Fruit fly (Drosophila melanogaster) whole organism: Measurements from ENCODE around the gene CG9117.

Experiments used
- CG8478 ChIP-seq: fragments of >200 bp; optimal IDR thresholded peaks from 2 replicates; lab custom pipeline; 2018; ENCODE audit warnings: inconsistent platforms
- Dll ChIP-seq: fragments of >200 bp; optimal IDR thresholded peaks from 2 replicates; lab custom pipeline; 2017
- EcR ChIP-seq, 2 experiments: fragments of >200 bp; optimal IDR thresholded peaks; 2 replicates each; lab custom pipeline; 2017; ENCODE audit warnings: missing biosample characterization in 2 of 2, missing genetic modification characterization in 2 of 2, missing genetic modification reagents in 2 of 2
- pan ChIP-seq: fragments of >200 bp; optimal IDR thresholded peaks from 2 replicates; lab custom pipeline; 2017
- psq ChIP-seq: fragments of >200 bp; optimal IDR thresholded peaks from 2 replicates; lab custom pipeline; 2017
- usp ChIP-seq: fragments of >200 bp; optimal IDR thresholded peaks from 2 replicates; lab custom pipeline; 2017; ENCODE audit warnings: missing biosample characterization, missing genetic modification characterization, mixed read lengths

Gene CG9117

DNA sequence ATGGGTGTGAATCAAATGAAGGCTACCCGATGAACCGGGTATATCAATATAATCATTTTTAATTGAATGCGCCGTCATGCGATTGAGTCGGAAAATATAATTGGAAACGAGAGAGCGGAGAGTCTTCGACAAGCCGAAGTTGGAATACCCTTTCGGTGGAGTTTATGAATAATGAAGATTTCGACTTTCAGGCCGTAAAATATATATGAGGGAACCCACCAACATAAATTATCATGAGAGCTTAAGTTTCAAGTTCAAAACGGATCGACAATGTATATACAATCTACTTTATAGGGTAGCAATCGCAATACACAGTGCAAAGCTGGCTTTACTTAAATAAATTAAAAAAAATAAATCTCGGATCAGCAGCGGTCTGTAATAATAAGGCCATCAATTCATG lies 5.9 kb downstream of the CG9117 start:
- no peak for TF ChIP-seq usp (GFP tag; lab: Kevin White, UChicago)
- no peak for TF ChIP-seq pan (lab: Kevin White, UChicago)
- no peak for TF ChIP-seq CG8478 (lab: Kevin White, UChicago)
- no peak for TF ChIP-seq Dll (lab: Kevin White, UChicago)
- no peak for TF ChIP-seq psq (lab: Kevin White, UChicago)
- no peak for TF ChIP-seq EcR (GFP tag; optimal IDR thresholded peaks at IDR 0.05; lab: Kevin White, UChicago)

DNA sequence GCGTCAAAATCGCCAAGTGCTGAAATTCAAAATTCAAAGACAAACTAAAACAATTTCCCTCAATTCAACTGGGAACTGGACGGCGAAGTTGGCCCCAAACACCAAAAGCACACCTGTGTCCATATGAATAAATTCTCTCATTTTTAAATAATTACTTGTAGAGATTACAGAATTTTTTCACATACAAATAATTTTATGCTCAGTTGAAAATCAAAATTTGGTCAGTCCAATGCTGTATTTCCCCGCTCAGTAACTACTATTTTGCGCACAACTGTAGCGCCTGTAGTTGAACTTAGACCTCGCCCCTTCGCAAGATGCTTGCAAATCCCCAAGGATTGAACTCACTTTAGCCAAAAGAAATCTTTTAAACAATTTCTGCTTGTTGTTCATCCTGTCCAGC lies 9.0 kb downstream of the CG9117 start:
- TF ChIP-seq psq (lab: Kevin White, UChicago) (no peak), EcR (GFP tag; optimal IDR thresholded peaks at IDR 0.05; lab: Kevin White, UChicago) (no peak), CG8478 (lab: Kevin White, UChicago) (no peak), usp (GFP tag; lab: Kevin White, UChicago) (no peak), Dll (lab: Kevin White, UChicago) (no peak), pan (lab: Kevin White, UChicago) (no peak)

DNA sequence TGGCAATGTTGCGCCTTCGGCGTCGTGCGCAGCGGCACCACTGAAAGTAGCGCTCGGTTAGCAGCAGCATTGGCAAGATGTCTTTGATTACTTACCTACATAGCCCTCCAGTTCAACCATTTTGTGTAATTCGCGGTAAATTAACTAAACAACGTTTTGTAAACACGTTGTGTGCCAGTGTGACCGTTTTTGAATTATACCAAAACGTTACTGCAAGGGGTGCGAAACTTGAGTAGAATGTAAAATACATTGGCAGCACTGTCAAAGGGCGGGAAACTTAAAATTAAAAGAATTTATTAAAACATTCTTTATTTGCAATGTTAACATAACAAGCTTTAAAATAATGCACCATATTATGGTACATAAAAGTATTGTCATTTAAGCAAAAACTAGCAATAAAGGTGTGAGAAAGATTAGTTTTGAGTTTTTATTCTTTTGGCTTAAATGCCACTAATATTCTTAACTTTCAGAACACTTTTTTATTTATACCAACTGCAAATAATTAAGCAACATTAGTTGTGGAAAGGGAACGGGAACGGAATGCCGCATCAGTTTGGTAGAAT lies 13.3 kb downstream of the CG9117 start, which contains the start of gene CG9107:
CG9107 (minus strand) TSS at position 195 of the 563 bp plus-strand sequence.
- TF ChIP-seq usp (GFP tag; lab: Kevin White, UChicago) = no peak
- no peak for TF ChIP-seq EcR (GFP tag; optimal IDR thresholded peaks at IDR 0.05; lab: Kevin White, UChicago)
- TF ChIP-seq psq (lab: Kevin White, UChicago) = no peak

DNA sequence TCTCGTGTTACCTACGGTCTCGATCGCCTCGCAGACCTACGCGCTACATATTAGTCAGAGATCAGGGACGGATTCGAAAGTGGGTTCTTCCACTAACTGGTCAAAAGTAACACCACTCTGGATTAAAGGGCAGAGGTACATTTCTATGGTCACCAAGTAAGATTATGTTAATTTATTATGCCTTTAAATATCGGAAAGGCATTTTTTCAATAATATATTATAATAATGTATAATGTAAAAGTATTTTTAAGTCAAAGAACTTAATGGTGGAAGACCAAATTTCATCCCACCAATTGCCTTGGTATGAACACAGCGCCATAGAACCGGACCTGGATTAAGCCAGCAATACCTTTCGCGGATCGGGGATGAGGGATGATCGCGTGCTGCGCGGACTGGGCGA lies 14.9 kb downstream of the CG9117 start:
- TF ChIP-seq usp (GFP tag; lab: Kevin White, UChicago) (no peak), pan (lab: Kevin White, UChicago) (no peak), psq (lab: Kevin White, UChicago) (no peak), Dll (lab: Kevin White, UChicago) (no peak), CG8478 (lab: Kevin White, UChicago) (no peak), EcR (GFP tag; optimal IDR thresholded peaks at IDR 0.05; lab: Kevin White, UChicago) (no peak)

DNA sequence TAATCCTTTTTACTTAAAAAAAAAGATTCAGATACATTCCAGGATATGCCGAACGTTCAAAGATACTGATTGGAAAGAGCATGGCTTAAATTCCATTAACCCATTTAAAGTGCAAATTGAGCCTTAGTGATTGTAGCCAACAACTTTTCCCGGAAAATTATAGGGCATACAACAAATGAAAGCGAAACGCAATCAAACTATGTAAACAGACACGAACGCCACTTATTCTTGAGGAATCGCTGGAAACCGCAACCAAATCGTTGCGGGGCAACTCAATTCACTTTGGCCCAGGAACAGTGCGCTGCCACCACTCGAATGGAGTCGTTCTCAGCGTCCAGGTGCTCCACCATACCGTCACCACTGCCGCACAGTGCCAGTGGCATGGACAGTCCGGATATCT lies 17.2 kb downstream of the CG9117 start, which contains the start of gene CG13996:
CG13996 (plus strand) TSS at position 301 of the 400 bp plus-strand sequence.
- TF ChIP-seq EcR (GFP tag; optimal IDR thresholded peaks at IDR 0.05; lab: Kevin White, UChicago) (no peak), usp (GFP tag; lab: Kevin White, UChicago) (no peak), CG8478 (lab: Kevin White, UChicago) (no peak), pan (lab: Kevin White, UChicago) (no peak), Dll (lab: Kevin White, UChicago) (no peak), psq (lab: Kevin White, UChicago) (no peak)

DNA sequence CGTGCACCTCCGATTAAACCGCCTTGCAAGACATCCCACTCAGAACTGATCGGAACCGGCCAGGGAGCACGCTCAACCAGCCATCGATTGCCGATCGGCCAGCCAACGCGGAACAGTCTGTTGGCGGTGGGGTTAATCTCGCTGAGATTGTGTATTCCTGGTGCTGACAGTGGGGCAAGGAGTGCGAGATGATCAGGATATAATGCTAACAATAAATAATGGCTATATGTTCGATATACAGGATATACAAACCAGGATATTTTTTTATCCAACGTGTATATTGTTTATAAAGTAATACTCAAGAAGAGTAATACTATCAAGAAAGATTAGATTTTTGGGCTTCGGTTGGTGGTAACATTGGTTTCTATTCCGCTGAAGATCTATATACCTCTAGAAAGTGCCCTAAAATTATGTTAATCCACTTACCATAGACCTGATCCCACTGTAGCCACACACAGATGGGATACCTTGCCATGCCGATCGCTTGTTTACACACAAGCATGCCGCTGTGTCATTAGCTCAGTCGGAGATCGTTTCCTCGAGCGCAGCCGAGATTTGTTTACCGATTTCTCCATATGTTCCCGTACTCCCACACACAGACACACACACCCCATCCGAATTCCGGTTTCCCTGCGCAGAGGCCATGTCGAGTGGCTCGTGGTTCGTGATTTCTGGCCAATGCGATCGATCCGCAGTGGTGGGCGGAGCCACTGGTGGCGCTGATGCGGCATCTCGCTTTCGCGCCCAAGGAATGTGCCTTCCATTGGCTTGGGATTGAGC lies 18.2 kb downstream of the CG9117 start, which contains the start of gene H2.0:
H2.0 (minus strand) TSS at position 51 of the 780 bp plus-strand sequence.
- no peak for TF ChIP-seq psq (lab: Kevin White, UChicago)
- TF ChIP-seq pan (lab: Kevin White, UChicago) = no peak
- TF ChIP-seq EcR (GFP tag; optimal IDR thresholded peaks at IDR 0.05; lab: Kevin White, UChicago) = no peak
- TF ChIP-seq usp (GFP tag; lab: Kevin White, UChicago) = no peak
- no peak for TF ChIP-seq CG8478 (lab: Kevin White, UChicago)
- TF ChIP-seq Dll (lab: Kevin White, UChicago) = no peak

DNA sequence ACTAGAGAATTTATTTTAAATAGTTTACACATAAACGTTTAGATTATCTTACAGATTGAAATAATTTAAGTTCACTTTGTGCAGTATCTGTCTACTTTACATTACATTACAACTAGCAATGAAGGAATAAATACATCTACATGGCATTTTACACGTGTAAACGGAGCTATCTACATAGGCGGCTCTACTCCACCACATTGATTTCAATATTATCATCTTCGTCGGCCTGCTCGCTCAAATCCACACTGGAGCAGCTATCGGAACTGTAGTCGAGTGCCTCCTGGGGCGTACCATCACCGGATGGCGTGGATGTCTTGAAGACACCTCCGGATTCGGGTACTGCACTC lies 24.7 kb downstream of the CG9117 start:
- no peak for TF ChIP-seq Dll (lab: Kevin White, UChicago)
- TF ChIP-seq usp (GFP tag; lab: Kevin White, UChicago) = no peak
- no peak for TF ChIP-seq pan (lab: Kevin White, UChicago)
- no peak for TF ChIP-seq CG8478 (lab: Kevin White, UChicago)
- no peak for TF ChIP-seq psq (lab: Kevin White, UChicago)
- no peak for TF ChIP-seq EcR (GFP tag; optimal IDR thresholded peaks at IDR 0.05; lab: Kevin White, UChicago)

DNA sequence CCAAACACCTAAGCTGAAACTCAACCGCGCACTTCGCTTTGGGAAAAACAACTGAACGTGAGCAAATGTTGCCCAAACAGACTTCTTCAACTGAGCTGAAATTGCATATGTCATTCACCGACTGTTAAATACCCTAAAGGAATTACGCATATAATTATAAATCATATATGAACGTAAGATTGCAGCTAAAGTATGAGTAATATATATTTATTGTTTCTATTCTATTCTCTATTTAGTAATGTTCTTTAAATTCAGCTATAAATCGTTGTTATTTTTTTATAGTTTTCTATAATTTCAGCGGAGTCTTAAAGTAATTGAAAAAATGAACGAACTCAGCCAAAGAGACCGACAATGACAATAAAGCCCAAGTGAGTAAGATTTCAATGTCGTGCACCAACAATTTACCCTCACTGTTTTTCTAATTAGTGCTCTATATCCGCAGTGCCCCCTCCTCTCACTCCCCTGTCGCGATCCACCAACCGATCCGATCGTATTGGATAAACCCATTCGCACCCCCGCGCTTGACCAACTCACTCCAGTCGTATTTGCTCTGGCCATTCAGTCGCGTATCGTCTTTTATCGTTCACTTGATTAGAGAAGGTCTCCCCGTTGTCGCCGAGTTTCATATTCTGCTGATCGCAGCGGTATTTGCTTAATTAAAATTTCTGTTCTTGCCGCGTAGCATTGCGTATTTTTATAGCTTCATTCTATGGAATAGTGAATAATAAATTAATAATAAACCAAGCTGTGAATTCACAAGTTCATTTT lies 25.2 kb downstream of the CG9117 start, which contains the start of gene CG9098:
CG9098 (minus strand) TSS at position 36 of the 768 bp plus-strand sequence.
- no peak for TF ChIP-seq Dll (lab: Kevin White, UChicago)
- no peak for TF ChIP-seq EcR (GFP tag; optimal IDR thresholded peaks at IDR 0.05; lab: Kevin White, UChicago)
- TF ChIP-seq usp (GFP tag; lab: Kevin White, UChicago) = no peak
- TF ChIP-seq CG8478 (lab: Kevin White, UChicago) = no peak

DNA sequence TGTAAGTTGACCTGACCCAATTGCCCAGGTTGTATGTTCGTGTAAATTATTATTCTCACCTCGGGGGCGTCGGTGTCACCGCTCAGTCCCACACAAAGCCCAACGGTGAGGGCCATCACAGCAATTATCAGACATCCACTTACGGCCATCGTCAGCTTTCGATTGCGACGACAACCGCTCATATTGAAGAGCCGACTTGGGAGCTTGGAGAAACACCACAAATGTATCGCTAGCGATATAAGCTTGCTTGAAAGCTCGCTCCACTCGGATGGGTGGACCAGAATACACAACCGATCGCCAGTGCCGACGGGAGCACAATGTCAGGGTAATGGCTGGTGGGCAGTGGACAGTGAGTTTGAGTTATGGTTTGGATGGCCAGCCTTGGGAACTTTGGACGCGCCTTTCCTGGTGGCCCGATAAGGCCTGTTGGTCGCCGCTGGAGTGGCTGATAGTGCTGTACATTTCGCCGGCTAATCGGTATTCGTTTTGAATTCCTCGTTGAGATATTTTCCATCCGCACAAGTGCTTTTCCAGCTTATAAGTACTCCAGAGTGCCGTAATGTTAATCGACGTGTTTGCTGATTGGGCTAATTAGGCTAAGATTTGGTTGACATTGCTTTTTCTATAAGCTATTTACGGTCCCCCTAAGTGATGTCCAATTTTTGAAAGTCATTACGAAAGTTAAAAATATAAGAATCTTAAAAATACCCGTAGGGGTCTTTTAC lies 31.0 kb downstream of the CG9117 start, which contains the start of gene Gal:
Gal (minus strand) TSS at position 320 of the 725 bp plus-strand sequence.
- TF ChIP-seq psq (lab: Kevin White, UChicago) = no peak
- TF ChIP-seq Dll (lab: Kevin White, UChicago) = no peak
- no peak for TF ChIP-seq usp (GFP tag; lab: Kevin White, UChicago)
- TF ChIP-seq EcR (GFP tag; optimal IDR thresholded peaks at IDR 0.05; lab: Kevin White, UChicago) = no peak
- TF ChIP-seq pan (lab: Kevin White, UChicago) = no peak
- no peak for TF ChIP-seq CG8478 (lab: Kevin White, UChicago)

DNA sequence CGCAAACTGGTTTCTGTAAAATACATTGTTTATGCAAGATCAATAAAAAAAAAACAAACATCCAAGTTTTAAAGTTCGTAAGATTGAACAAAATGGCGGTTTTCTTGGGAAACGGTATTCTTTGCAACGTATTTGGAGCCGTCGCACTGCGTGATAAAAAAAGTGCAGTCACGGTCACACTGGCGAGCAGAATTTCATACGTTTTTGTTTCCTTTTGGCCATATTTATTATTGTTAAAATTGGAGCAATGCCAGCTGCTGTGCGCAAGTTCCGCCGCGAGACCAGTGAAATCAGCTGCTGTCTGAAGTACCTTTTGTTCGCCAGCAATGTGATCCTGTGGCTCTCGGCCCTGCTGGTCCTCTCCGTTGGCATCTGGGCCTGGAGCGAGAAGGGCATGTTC lies 37.6 kb downstream of the CG9117 start, which contains the start of gene Tsp26A:
Tsp26A (plus strand) TSS at position 164 of the 400 bp plus-strand sequence.
- no peak for TF ChIP-seq CG8478 (lab: Kevin White, UChicago)
- no peak for TF ChIP-seq usp (GFP tag; lab: Kevin White, UChicago)
- TF ChIP-seq EcR (GFP tag; optimal IDR thresholded peaks at IDR 0.05; lab: Kevin White, UChicago) = no peak
